Worm (Caenorhabditis elegans): ENCODE data around the gene sec-16A.2.

DNA sequence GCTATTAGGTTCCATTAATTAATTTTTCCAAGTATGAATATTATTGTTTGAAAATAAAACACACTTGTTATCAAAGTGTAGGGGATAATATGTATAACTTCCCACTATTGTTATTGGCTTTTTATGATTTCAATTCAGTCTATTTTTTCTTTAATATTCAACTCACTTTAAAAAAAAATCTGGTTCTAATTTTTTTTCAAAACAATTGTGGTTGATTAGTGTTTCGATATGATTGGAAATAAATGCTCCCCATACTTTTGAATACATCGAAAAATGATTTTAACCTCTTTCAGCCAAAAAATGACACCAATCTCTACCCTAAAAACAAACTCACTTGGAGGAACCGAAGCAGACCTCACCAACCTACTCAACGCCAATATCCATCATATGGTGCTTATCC, 53.3 kb downstream of the sec-16A.2 start, which contains the start of gene F55E10.2:
- TF ChIP-seq madf-2 (tag; optimal IDR thresholded peaks at IDR 0.05) (no peak), unc-55 (GFP tag; optimal IDR thresholded peaks at IDR 0.05) (no peak), nhr-11 (tag; optimal IDR thresholded peaks at IDR 0.05) (no peak), ama-1 (optimal IDR thresholded peaks at IDR 0.05) (no peak), pqm-1 (tag; optimal IDR thresholded peaks at IDR 0.05) (no peak), unc-3 (GFP tag; conservative IDR thresholded peaks at IDR 0.05) (no peak), unc-3 (tag; optimal IDR thresholded peaks at IDR 0.05) (no peak), tbx-2 (tag; optimal IDR thresholded peaks at IDR 0.05) (no peak), pax-1 (tag; optimal IDR thresholded peaks at IDR 0.05) (no peak), pha-4 (tag; optimal IDR thresholded peaks at IDR 0.05) (no peak), ahr-1 (tag; optimal IDR thresholded peaks at IDR 0.05) (no peak), dve-1 (tag; optimal IDR thresholded peaks at IDR 0.05) (no peak)

Data from whole organism, late embryonic.